Worm (Caenorhabditis elegans): ENCODE data around the gene unc-10.
A peak's percentile ranks its signal among the peaks of the same experiment; 100 is the strongest.

DNA sequence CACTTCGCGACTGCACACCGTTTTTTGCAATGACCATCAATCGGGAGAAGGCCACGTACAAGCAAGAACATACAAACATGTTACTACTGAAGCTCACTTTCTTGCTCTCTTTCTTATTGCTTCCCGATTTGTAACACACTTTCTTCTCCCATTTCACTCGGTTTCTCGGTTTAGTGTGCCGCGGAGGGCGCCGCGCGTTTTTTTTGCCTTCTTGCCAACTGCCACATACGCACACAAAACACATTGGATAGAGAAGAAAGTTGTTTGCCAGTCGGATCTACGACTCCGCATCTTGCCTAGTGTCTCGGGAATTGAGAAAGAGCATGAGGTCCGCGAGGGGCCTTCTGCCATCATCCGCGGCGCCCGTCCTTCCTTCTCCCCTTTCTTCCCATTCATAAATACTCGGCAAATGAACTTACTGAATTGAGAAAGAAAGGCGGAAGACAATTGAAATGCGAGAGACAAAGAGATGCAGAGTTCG lies 45.4 kb downstream of the unc-10 start:
- TF ChIP-seq nhr-77 (tag; optimal IDR thresholded peaks at IDR 0.05): no peak
- no peak for TF ChIP-seq ztf-11 (tag; optimal IDR thresholded peaks at IDR 0.05)
- TF ChIP-seq nhr-21 (tag; optimal IDR thresholded peaks at IDR 0.05): no peak
- no peak for TF ChIP-seq nhr-12 (tag; optimal IDR thresholded peaks at IDR 0.05)
- peak; percentile 56 for TF ChIP-seq sem-4 (tag; optimal IDR thresholded peaks at IDR 0.05)
- peak; percentile 58 for TF ChIP-seq sma-9 (GFP tag; optimal IDR thresholded peaks at IDR 0.05)
- no peak for TF ChIP-seq sma-9 (tag; optimal IDR thresholded peaks at IDR 0.05)
- peak; percentile 36 for TF ChIP-seq snpc-4 (tag; optimal IDR thresholded peaks at IDR 0.05)
- TF ChIP-seq lin-11 (tag; optimal IDR thresholded peaks at IDR 0.05): no peak
- TF ChIP-seq unc-62 (GFP tag; optimal IDR thresholded peaks at IDR 0.05): no peak

All from whole organism, L2 larva.